Fruit fly (Drosophila melanogaster): ENCODE data around the gene CG12637.

DNA sequence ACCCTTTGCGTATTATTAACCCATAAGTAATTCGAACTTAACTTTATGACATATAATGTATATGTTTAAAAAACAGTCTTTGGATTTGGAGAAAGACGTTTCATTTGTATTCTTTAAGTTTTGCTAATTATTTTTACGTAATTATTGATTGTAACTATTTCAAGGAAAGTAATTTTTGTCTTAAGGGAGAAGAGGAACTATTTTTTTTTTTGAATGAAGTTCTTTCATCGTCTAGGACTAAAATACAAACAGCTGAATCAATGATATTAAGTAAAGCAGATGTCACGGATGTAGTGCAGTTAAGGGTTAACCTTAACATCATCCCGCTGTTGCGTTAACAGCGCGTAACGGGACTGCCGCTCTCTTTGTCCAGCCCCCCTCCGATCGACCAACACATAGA, 44.4 kb downstream of the CG12637 start:
- peak; percentile 47 for TF ChIP-seq CG17359 (tag; optimal IDR thresholded peaks at IDR 0.05)
- TF ChIP-seq NC2β (GFP tag; optimal IDR thresholded peaks at IDR 0.05): no peak
- no peak for TF ChIP-seq salm (tag; optimal IDR thresholded peaks at IDR 0.05)
- TF ChIP-seq pzg (GFP tag; optimal IDR thresholded peaks at IDR 0.05): no peak
